Fruit fly (Drosophila melanogaster) whole organism, embryonic: Measurements from ENCODE around the gene CG44040.
A peak's percentile ranks its signal among the peaks of the same experiment; 100 is the strongest.

ENCODE experiments used
- CG12769 ChIP-seq: fragments of 200-800 bp; sonication (Bioruptor generic); optimal IDR thresholded peaks from 2 replicates; lab custom pipeline; 2019; ENCODE audit warnings: missing biosample characterization, mild to moderate bottlenecking, missing genetic modification characterization, moderate library complexity
- CG13296 ChIP-seq: fragments of 200-800 bp; sonication (Bioruptor generic); optimal IDR thresholded peaks from 3 replicates; lab custom pipeline; 2018; ENCODE audit warnings: missing biosample characterization, mild to moderate bottlenecking, missing genetic modification characterization
- CG15514 ChIP-seq: fragments of 200-800 bp; sonication (Bioruptor generic); optimal IDR thresholded peaks from 3 replicates; lab custom pipeline; 2017; ENCODE audit warnings: missing biosample characterization, missing genetic modification characterization, mild to moderate bottlenecking, moderate library complexity, missing genetic modification reagents
- CG17568 ChIP-seq: fragments of 200-800 bp; sonication (Bioruptor generic); optimal IDR thresholded peaks from 2 replicates; lab custom pipeline; 2018; ENCODE audit warnings: missing biosample characterization, mild to moderate bottlenecking, missing genetic modification characterization, moderate library complexity
- CG17612 ChIP-seq: fragments of 200-800 bp; sonication (Bioruptor generic); IDR thresholded peaks from 2 replicates; pipeline ENCODE4 v1.3.6; 2022; ENCODE audit warnings: missing biosample characterization, missing genetic modification characterization
- CG2712 ChIP-seq: fragments of 200-800 bp; optimal IDR thresholded peaks from 3 replicates; lab custom pipeline; 2019; ENCODE audit warnings: missing biosample characterization, mild to moderate bottlenecking, missing genetic modification characterization, moderate library complexity
- CG31441 ChIP-seq: fragments of 200-800 bp; sonication (Bioruptor generic); IDR thresholded peaks from 2 replicates; pipeline ENCODE4 v1.3.6; 2022; ENCODE audit warnings: missing biosample characterization, missing genetic modification characterization
- CG32767 ChIP-seq: fragments of 200-800 bp; sonication (Bioruptor generic); IDR thresholded peaks from 2 replicates; pipeline ENCODE4 v1.3.6; 2022; ENCODE audit warnings: missing biosample characterization, missing genetic modification characterization
- CG6254 ChIP-seq: fragments of 200-800 bp; sonication (Bioruptor generic); optimal IDR thresholded peaks from 3 replicates; lab custom pipeline; 2017; ENCODE audit warnings: mild to moderate bottlenecking, missing biosample characterization, missing genetic modification reagents, missing genetic modification characterization
- CG6272 ChIP-seq: fragments of 200-800 bp; sonication (Bioruptor generic); IDR thresholded peaks from 2 replicates; pipeline ENCODE4 v1.3.6; 2022; ENCODE audit warnings: missing biosample characterization, missing genetic modification characterization
- CG9215 ChIP-seq: fragments of 200-800 bp; sonication (Bioruptor generic); IDR thresholded peaks from 2 replicates; pipeline ENCODE4 v1.3.6; 2022; ENCODE audit warnings: missing biosample characterization, missing genetic modification characterization
- CoRest ChIP-seq: fragments of 200-800 bp; sonication (Bioruptor generic); optimal IDR thresholded peaks from 3 replicates; lab custom pipeline; 2018; ENCODE audit warnings: missing biosample characterization, mild to moderate bottlenecking, missing genetic modification characterization, moderate library complexity
- Dref ChIP-seq: fragments of 200-800 bp; sonication (Bioruptor generic); IDR thresholded peaks from 2 replicates; pipeline ENCODE4 v1.3.6; 2022; ENCODE audit warnings: missing biosample characterization, missing genetic modification characterization
- Drgx ChIP-seq: fragments of 200-800 bp; sonication (Bioruptor generic); IDR thresholded peaks from 2 replicates; pipeline ENCODE4 v1.3.6; 2022; ENCODE audit warnings: missing biosample characterization, missing genetic modification characterization
- Eip74EF ChIP-seq, 2 experiments: fragments of 200-800 bp in 1 of 2; fragments of >200 bp in 1 of 2; sonication (Bioruptor generic) in 1 of 2; optimal IDR thresholded peaks; 2 replicates each; lab custom pipeline; 2017 to 2019; ENCODE audit warnings: missing biosample characterization in 2 of 2, missing genetic modification characterization in 2 of 2, mild to moderate bottlenecking in 1 of 2, moderate library complexity in 1 of 2
- Fer1 ChIP-seq: fragments of 200-800 bp; sonication (Bioruptor generic); optimal IDR thresholded peaks from 2 replicates; lab custom pipeline; 2017; ENCODE audit warnings: missing biosample characterization, mild to moderate bottlenecking, missing genetic modification characterization
- HHEX ChIP-seq: fragments of 200-800 bp; sonication (Bioruptor generic); optimal IDR thresholded peaks from 3 replicates; lab custom pipeline; 2017; ENCODE audit warnings: missing biosample characterization, mild to moderate bottlenecking, missing genetic modification characterization, missing genetic modification reagents
- HLHmδ ChIP-seq: fragments of 200-800 bp; sonication (Bioruptor generic); optimal IDR thresholded peaks from 2 replicates; lab custom pipeline; 2018; ENCODE audit warnings: missing biosample characterization, mild to moderate bottlenecking, missing genetic modification characterization, moderate library complexity
- Hmr ChIP-seq: fragments of 200-800 bp; sonication (Bioruptor generic); optimal IDR thresholded peaks from 3 replicates; lab custom pipeline; 2017; ENCODE audit warnings: mild to moderate bottlenecking, missing biosample characterization, missing genetic modification reagents, missing genetic modification characterization
- MBD-R2 ChIP-seq: fragments of 200-800 bp; sonication (Bioruptor generic); IDR thresholded peaks from 2 replicates; pipeline ENCODE4 v1.3.6; 2022; ENCODE audit warnings: missing biosample characterization, missing genetic modification characterization
- Meics ChIP-seq: fragments of 200-800 bp; sonication (Bioruptor generic); optimal IDR thresholded peaks from 2 replicates; lab custom pipeline; 2017; ENCODE audit warnings: missing biosample characterization, mild to moderate bottlenecking, missing genetic modification characterization
- Ravus ChIP-seq: fragments of 200-800 bp; sonication (Bioruptor generic); IDR thresholded peaks from 2 replicates; pipeline ENCODE4 v1.3.6; 2022; ENCODE audit warnings: missing biosample characterization, missing genetic modification characterization
- Sox102F ChIP-seq: fragments of 200-800 bp; sonication (Bioruptor generic); optimal IDR thresholded peaks from 2 replicates; lab custom pipeline; 2018; ENCODE audit warnings: missing biosample characterization, mild to moderate bottlenecking, missing genetic modification characterization, moderate library complexity
- Ssrp ChIP-seq: fragments of 200-800 bp; sonication (Bioruptor generic); optimal IDR thresholded peaks from 2 replicates; lab custom pipeline; 2018; ENCODE audit warnings: missing biosample characterization, mild to moderate bottlenecking, missing genetic modification characterization, moderate library complexity
- Tbp ChIP-seq: fragments of >200 bp; optimal IDR thresholded peaks from 2 replicates; lab custom pipeline; 2018; ENCODE audit warnings: missing biosample characterization, missing genetic modification characterization
- Vsx1 ChIP-seq: fragments of 200-800 bp; sonication (Bioruptor generic); optimal IDR thresholded peaks from 2 replicates; lab custom pipeline; 2017; ENCODE audit warnings: missing biosample characterization, mild to moderate bottlenecking, missing genetic modification characterization, missing genetic modification reagents
- Xbp1 ChIP-seq: fragments of 200-800 bp; sonication (Bioruptor generic); optimal IDR thresholded peaks from 3 replicates; lab custom pipeline; 2016; ENCODE audit warnings: missing biosample characterization, mild to moderate bottlenecking, missing genetic modification characterization
- ara ChIP-seq: fragments of 200-800 bp; sonication (Bioruptor generic); IDR thresholded peaks from 2 replicates; pipeline ENCODE4 v1.3.6; 2022; ENCODE audit warnings: missing biosample characterization, missing genetic modification characterization
- bcd ChIP-seq: fragments of 200-800 bp; sonication (Bioruptor generic); optimal IDR thresholded peaks from 2 replicates; lab custom pipeline; 2017; ENCODE audit warnings: missing biosample characterization, mild to moderate bottlenecking, missing genetic modification characterization
- bsh ChIP-seq, 2 experiments: fragments of 200-800 bp; sonication (Bioruptor generic); optimal IDR thresholded peaks; 2 replicates each; lab custom pipeline; 2017 to 2018; ENCODE audit warnings: mild to moderate bottlenecking in 2 of 2, missing biosample characterization in 2 of 2, missing genetic modification characterization in 2 of 2, moderate library complexity in 1 of 2
- cad ChIP-seq: fragments of >200 bp; optimal IDR thresholded peaks from 2 replicates; lab custom pipeline; 2017; ENCODE audit warnings: missing biosample characterization, missing genetic modification characterization
- ci ChIP-seq: fragments of 200-800 bp; sonication (Bioruptor generic); IDR thresholded peaks from 3 replicates; pipeline ENCODE4 v1.3.6; 2022; ENCODE audit warnings: missing biosample characterization, missing genetic modification characterization
- dati ChIP-seq: fragments of 200-800 bp; sonication (Bioruptor generic); IDR thresholded peaks from 2 replicates; pipeline ENCODE4 v1.3.6; 2022; ENCODE audit warnings: missing biosample characterization, missing genetic modification characterization
- dmrt11E ChIP-seq: fragments of 200-800 bp; sonication (Bioruptor generic); optimal IDR thresholded peaks from 3 replicates; lab custom pipeline; 2018; ENCODE audit warnings: missing biosample characterization, mild to moderate bottlenecking, missing genetic modification characterization, moderate library complexity
- exex ChIP-seq: fragments of 200-800 bp; sonication (Bioruptor generic); optimal IDR thresholded peaks from 4 replicates; lab custom pipeline; 2018; ENCODE audit warnings: missing biosample characterization, mild to moderate bottlenecking, missing genetic modification characterization, moderate library complexity
- fru ChIP-seq: fragments of >200 bp; optimal IDR thresholded peaks from 2 replicates; lab custom pipeline; 2017
- gcm2 ChIP-seq: fragments of 200-800 bp; sonication (Bioruptor generic); optimal IDR thresholded peaks from 2 replicates; lab custom pipeline; 2016; ENCODE audit warnings: missing biosample characterization, missing genetic modification characterization
- grn ChIP-seq: fragments of 200-800 bp; sonication (Bioruptor generic); optimal IDR thresholded peaks from 3 replicates; lab custom pipeline; 2017; ENCODE audit warnings: missing biosample characterization, missing genetic modification characterization
- ken ChIP-seq: fragments of 200-800 bp; sonication (Bioruptor generic); IDR thresholded peaks from 3 replicates; pipeline ENCODE4 v1.3.6; 2022; ENCODE audit warnings: missing biosample characterization, missing genetic modification characterization
- lbe ChIP-seq: fragments of 200-800 bp; sonication (Bioruptor generic); optimal IDR thresholded peaks from 2 replicates; lab custom pipeline; 2016; ENCODE audit warnings: missing biosample characterization, mild to moderate bottlenecking, missing genetic modification characterization
- lov ChIP-seq, 2 experiments: fragments of 200-800 bp in 1 of 2; fragments of >200 bp in 1 of 2; sonication (Bioruptor generic) in 1 of 2; IDR thresholded peaks in 1 of 2; optimal IDR thresholded peaks in 1 of 2; 2 replicates in 1 of 2; 3 replicates in 1 of 2; pipeline versions ENCODE4 v1.3.6 to Lab custom; 2017 to 2022; ENCODE audit warnings: missing biosample characterization in 1 of 2, missing genetic modification characterization in 1 of 2
- sna ChIP-seq: fragments of 200-800 bp; sonication (Bioruptor generic); IDR thresholded peaks from 2 replicates; pipeline ENCODE4 v1.3.6; 2022; ENCODE audit warnings: missing biosample characterization, missing genetic modification characterization; ENCODE audit not compliant: partially characterized antibody
- so ChIP-seq: fragments of 200-800 bp; sonication (Bioruptor generic); IDR thresholded peaks from 3 replicates; pipeline ENCODE4 v1.3.6; 2022; ENCODE audit warnings: missing biosample characterization, missing genetic modification characterization
- tio ChIP-seq: fragments of 200-800 bp; sonication (Bioruptor generic); optimal IDR thresholded peaks from 2 replicates; lab custom pipeline; 2017; ENCODE audit warnings: missing biosample characterization, missing genetic modification characterization, inconsistent platforms
- vnd ChIP-seq: fragments of 200-800 bp; sonication (Bioruptor generic); IDR thresholded peaks from 3 replicates; pipeline ENCODE4 v1.3.6; 2022; ENCODE audit warnings: missing biosample characterization, missing genetic modification characterization; ENCODE audit not compliant: partially characterized antibody
- yki ChIP-seq: fragments of >200 bp; optimal IDR thresholded peaks from 3 replicates; lab custom pipeline; 2018
- z ChIP-seq: fragments of 200-800 bp; sonication (Bioruptor generic); IDR thresholded peaks from 3 replicates; pipeline ENCODE4 v1.3.6; 2022; ENCODE audit warnings: missing biosample characterization, missing genetic modification characterization

Gene CG44040

DNA sequence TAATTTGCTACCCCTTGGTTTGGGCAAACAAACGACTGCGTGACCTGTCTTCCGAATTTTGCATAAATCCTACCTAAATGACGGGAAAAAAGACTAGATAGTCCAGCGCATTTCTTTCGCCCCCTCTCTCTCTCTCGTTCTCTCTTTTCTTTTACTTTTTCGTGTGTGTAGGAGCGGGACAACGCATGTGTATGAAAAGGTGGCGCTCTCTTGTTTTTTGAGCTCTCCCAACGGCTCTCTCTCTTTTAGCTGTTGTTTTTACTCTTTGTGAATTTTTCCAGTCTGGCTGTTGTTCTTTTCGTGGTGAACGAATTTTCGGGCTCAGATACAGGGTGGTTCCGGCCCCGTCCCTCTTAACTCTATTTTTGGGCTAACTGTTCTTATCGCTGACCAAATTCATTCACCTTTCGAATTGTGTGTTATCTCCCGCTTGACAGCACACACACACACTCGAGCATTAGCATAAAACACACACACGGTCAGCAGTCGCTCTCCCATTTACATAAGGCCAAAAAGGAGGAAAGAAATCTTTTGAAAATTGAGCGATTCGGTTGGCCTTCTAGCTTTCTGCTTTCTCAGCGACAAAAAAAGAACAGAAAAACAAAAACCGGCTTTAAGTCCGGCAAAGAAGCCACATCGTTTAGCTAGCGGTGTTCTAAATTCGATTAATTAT is 28.5 kb upstream of the CG44040 start (continued):
- TF ChIP-seq ara (GFP tag; lab: Robert Waterston, UW) (no peak), exex (tag; lab: Kevin White, UChicago) (peak; percentile 10), HHEX (GFP tag; lab: Kevin White, UChicago) (no peak), bcd (GFP tag; lab: Kevin White, UChicago) (no peak), CG17612 (GFP tag; lab: Robert Waterston, UW) (no peak), lov (optimal IDR thresholded peaks at IDR 0.05; lab: Kevin White, UChicago) (no peak), lov (GFP tag; IDR thresholded peaks at IDR 0.05; lab: Robert Waterston, UW) (no peak), CG13296 (GFP tag; lab: Kevin White, UChicago) (peak; percentile 28), lbe (peak; percentile 54), Hmr (GFP tag; lab: Kevin White, UChicago) (peak; percentile 23), tio (no peak), Meics (GFP tag; lab: Kevin White, UChicago) (no peak), CG6254 (peak; percentile 99), yki (lab: Kevin White, UChicago) (peak; percentile 71), bsh (GFP tag; optimal IDR thresholded peaks at IDR 0.05; lab: Kevin White, UChicago) (peak in 1 of 2 experiments; percentile 31), CG31441 (GFP tag; lab: Robert Waterston, UW) (no peak), Ssrp (tag; lab: Kevin White, UChicago) (no peak), CG17568 (peak; percentile 27)
- TF ChIP-seq, all 482 proteins: peak for 32

DNA sequence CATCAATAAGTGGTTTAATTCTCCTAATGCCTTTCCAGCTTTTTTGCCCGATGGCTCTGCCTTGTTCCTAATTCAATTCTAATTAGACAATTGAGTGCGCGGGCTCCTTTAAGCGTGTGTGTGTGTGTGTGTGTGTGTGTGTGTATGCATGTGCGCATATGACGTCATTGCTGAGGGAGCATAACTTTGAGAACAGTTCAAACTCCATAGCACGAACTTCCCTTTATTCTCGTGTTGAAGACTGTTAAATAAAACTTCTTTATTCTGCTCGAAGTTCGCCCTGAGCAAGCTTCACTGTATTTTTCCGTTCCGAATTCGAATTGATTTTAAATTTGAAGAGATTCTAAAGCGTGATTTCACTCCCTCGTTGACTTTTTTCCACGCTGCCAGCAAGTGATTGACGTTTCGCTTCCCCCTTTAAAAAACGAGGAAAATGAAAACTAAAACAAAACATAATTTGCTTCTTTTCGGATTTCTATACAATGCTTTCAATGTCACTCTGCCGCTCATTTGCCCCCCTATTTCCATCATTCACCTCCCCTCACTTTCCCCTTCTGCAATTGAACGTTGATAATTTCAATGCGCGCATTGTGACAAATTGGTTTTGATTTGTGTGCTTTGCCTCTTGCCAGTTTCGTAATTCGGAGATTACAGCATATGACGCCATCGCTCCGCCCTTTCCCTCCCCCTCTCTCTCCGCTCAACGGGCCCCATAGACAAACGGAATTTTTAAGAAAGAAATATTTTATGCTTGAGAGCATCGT is 27.8 kb upstream of the CG44040 start:
- TF ChIP-seq CG15514 (GFP tag; lab: Kevin White, UChicago) (peak; percentile 41), Dref (GFP tag; lab: Robert Waterston, UW) (no peak), grn (no peak), CG6272 (GFP tag; lab: Robert Waterston, UW) (no peak), CG12769 (tag; lab: Kevin White, UChicago) (no peak), z (GFP tag; lab: Robert Waterston, UW) (no peak), Tbp (GFP tag; lab: Kevin White, UChicago) (no peak), Vsx1 (GFP tag; lab: Kevin White, UChicago) (no peak), ken (GFP tag; lab: Robert Waterston, UW) (no peak), gcm2 (no peak), MBD-R2 (GFP tag; lab: Robert Waterston, UW) (no peak), CG2712 (tag; lab: Kevin White, UChicago) (peak; percentile 6), Xbp1 (peak; percentile 28), Eip74EF (GFP tag; optimal IDR thresholded peaks at IDR 0.05; lab: Kevin White, UChicago) (no peak), Drgx (no peak), cad (GFP tag; lab: Kevin White, UChicago) (no peak), Sox102F (GFP tag; lab: Kevin White, UChicago) (no peak), Ravus (no peak), dmrt11E (tag; lab: Kevin White, UChicago) (no peak), sna (GFP tag; lab: Robert Waterston, UW) (no peak), ci (no peak), fru (no peak), CG32767 (GFP tag; lab: Robert Waterston, UW) (no peak), CoRest (tag; lab: Kevin White, UChicago) (peak; percentile 35), lov (optimal IDR thresholded peaks at IDR 0.05; lab: Kevin White, UChicago) (no peak), lov (GFP tag; IDR thresholded peaks at IDR 0.05; lab: Robert Waterston, UW) (no peak), Fer1 (GFP tag; lab: Kevin White, UChicago) (no peak), CG9215 (GFP tag; lab: Robert Waterston, UW) (no peak), vnd (no peak), HLHmδ (no peak), so (GFP tag; lab: Robert Waterston, UW) (no peak), dati (GFP tag; lab: Robert Waterston, UW) (no peak)
